Fruit fly (Drosophila melanogaster) whole organism, embryonic: ENCODE measurements around the gene CG5516.

Experiments
- Adf1 ChIP-seq: fragments of 200-800 bp; sonication (Bioruptor generic); IDR thresholded peaks from 2 replicates; pipeline ENCODE4 v1.3.6; 2022; ENCODE audit warnings: missing biosample characterization, missing genetic modification characterization
- Atf3 ChIP-seq: fragments of 200-800 bp; sonication (Bioruptor generic); optimal IDR thresholded peaks from 3 replicates; lab custom pipeline; 2016; ENCODE audit warnings: missing biosample characterization, missing genetic modification characterization
- CG11247 ChIP-seq: fragments of 200-800 bp; sonication (Bioruptor generic); IDR thresholded peaks from 2 replicates; pipeline ENCODE4 v1.3.6; 2022; ENCODE audit warnings: missing biosample characterization, missing genetic modification characterization
- CG15514 ChIP-seq: fragments of 200-800 bp; sonication (Bioruptor generic); optimal IDR thresholded peaks from 3 replicates; lab custom pipeline; 2017; ENCODE audit warnings: missing biosample characterization, missing genetic modification characterization, mild to moderate bottlenecking, moderate library complexity, missing genetic modification reagents
- CG15601 ChIP-seq: fragments of 200-800 bp; sonication (Bioruptor generic); optimal IDR thresholded peaks from 3 replicates; lab custom pipeline; 2019; ENCODE audit warnings: missing biosample characterization, mild to moderate bottlenecking, missing genetic modification characterization, moderate library complexity
- CG16815 ChIP-seq: fragments of 200-800 bp; sonication (Bioruptor generic); optimal IDR thresholded peaks from 3 replicates; lab custom pipeline; 2017; ENCODE audit warnings: missing biosample characterization, mild to moderate bottlenecking, missing genetic modification characterization
- CG2875 ChIP-seq: fragments of 200-800 bp; sonication (Bioruptor generic); optimal IDR thresholded peaks from 2 replicates; lab custom pipeline; 2017; ENCODE audit warnings: missing biosample characterization, mild to moderate bottlenecking, missing genetic modification characterization, missing genetic modification reagents
- CG42726 ChIP-seq: fragments of 200-800 bp; sonication (Bioruptor generic); IDR thresholded peaks from 2 replicates; pipeline ENCODE4 v1.3.6; 2022; ENCODE audit warnings: missing biosample characterization, missing genetic modification characterization; ENCODE audit not compliant: partially characterized antibody
- CG4404 ChIP-seq: fragments of 200-800 bp; sonication (Bioruptor generic); IDR thresholded peaks from 2 replicates; pipeline ENCODE4 v1.3.6; 2022; ENCODE audit warnings: missing biosample characterization, missing genetic modification characterization
- CG6765 ChIP-seq: fragments of 200-800 bp; sonication (Bioruptor generic); optimal IDR thresholded peaks from 3 replicates; lab custom pipeline; 2017; ENCODE audit warnings: missing biosample characterization, mild to moderate bottlenecking, missing genetic modification characterization
- CG7372 ChIP-seq: fragments of 200-800 bp; sonication (Bioruptor generic); IDR thresholded peaks from 2 replicates; pipeline ENCODE4 v1.3.6; 2022; ENCODE audit warnings: missing biosample characterization, missing genetic modification characterization
- CG8290 ChIP-seq, 3 experiments: fragments of 200-800 bp; sonication (Bioruptor generic); optimal IDR thresholded peaks; 2 replicates each; lab custom pipeline; 2016 to 2019; ENCODE audit warnings: missing biosample characterization in 3 of 3, missing genetic modification characterization in 3 of 3, mild to moderate bottlenecking in 2 of 3, moderate library complexity in 1 of 3
- CG8765 ChIP-seq: fragments of 200-800 bp; sonication (Bioruptor generic); IDR thresholded peaks from 2 replicates; pipeline ENCODE4 v1.3.6; 2022; ENCODE audit warnings: missing biosample characterization, missing genetic modification characterization
- CHES-1-like ChIP-seq: fragments of 200-800 bp; sonication (Bioruptor generic); optimal IDR thresholded peaks from 2 replicates; lab custom pipeline; 2016; ENCODE audit warnings: missing biosample characterization, missing genetic modification characterization
- D19A ChIP-seq: fragments of 200-800 bp; optimal IDR thresholded peaks from 3 replicates; lab custom pipeline; 2019; ENCODE audit warnings: missing biosample characterization, mild to moderate bottlenecking, missing genetic modification characterization, moderate library complexity
- Drgx ChIP-seq: fragments of 200-800 bp; sonication (Bioruptor generic); IDR thresholded peaks from 2 replicates; pipeline ENCODE4 v1.3.6; 2022; ENCODE audit warnings: missing biosample characterization, missing genetic modification characterization
- HmgZ ChIP-seq: fragments of 200-800 bp; sonication (Bioruptor generic); optimal IDR thresholded peaks from 2 replicates; lab custom pipeline; 2018; ENCODE audit warnings: missing biosample characterization, mild to moderate bottlenecking, missing genetic modification characterization
- Hmx ChIP-seq: fragments of 200-800 bp; sonication (Bioruptor generic); optimal IDR thresholded peaks from 2 replicates; lab custom pipeline; 2016; ENCODE audit warnings: missing biosample characterization, missing genetic modification characterization
- Rfx ChIP-seq: fragments of 200-800 bp; sonication (Bioruptor generic); IDR thresholded peaks from 2 replicates; pipeline ENCODE4 v1.3.6; 2022; ENCODE audit warnings: missing biosample characterization, missing genetic modification characterization
- Six4 ChIP-seq: fragments of 200-800 bp; sonication (Bioruptor generic); optimal IDR thresholded peaks from 2 replicates; lab custom pipeline; 2016; ENCODE audit warnings: missing biosample characterization, missing genetic modification characterization
- Sox102F ChIP-seq: fragments of 200-800 bp; sonication (Bioruptor generic); optimal IDR thresholded peaks from 2 replicates; lab custom pipeline; 2018; ENCODE audit warnings: missing biosample characterization, mild to moderate bottlenecking, missing genetic modification characterization, moderate library complexity
- Vsx1 ChIP-seq: fragments of 200-800 bp; sonication (Bioruptor generic); optimal IDR thresholded peaks from 2 replicates; lab custom pipeline; 2017; ENCODE audit warnings: missing biosample characterization, mild to moderate bottlenecking, missing genetic modification characterization, missing genetic modification reagents
- Xrp1 ChIP-seq: fragments of 200-800 bp; sonication (Bioruptor generic); IDR thresholded peaks from 2 replicates; pipeline ENCODE4 v1.3.6; 2022; ENCODE audit warnings: missing biosample characterization, missing genetic modification characterization
- cato ChIP-seq: fragments of 200-800 bp; sonication (Bioruptor generic); optimal IDR thresholded peaks from 2 replicates; lab custom pipeline; 2016; ENCODE audit warnings: missing biosample characterization, missing genetic modification characterization, borderline replicate concordance
- ci ChIP-seq: fragments of 200-800 bp; sonication (Bioruptor generic); IDR thresholded peaks from 3 replicates; pipeline ENCODE4 v1.3.6; 2022; ENCODE audit warnings: missing biosample characterization, missing genetic modification characterization
- crol ChIP-seq: fragments of 200-800 bp; sonication (Bioruptor generic); IDR thresholded peaks from 2 replicates; pipeline ENCODE4 v1.3.6; 2022; ENCODE audit warnings: missing biosample characterization, missing genetic modification characterization
- gcm ChIP-seq: fragments of 200-800 bp; sonication (Bioruptor generic); optimal IDR thresholded peaks from 2 replicates; lab custom pipeline; 2019; ENCODE audit warnings: missing biosample characterization, mild to moderate bottlenecking, missing genetic modification characterization, moderate library complexity
- kay ChIP-seq: fragments of 200-800 bp; sonication (Bioruptor generic); optimal IDR thresholded peaks from 2 replicates; lab custom pipeline; 2016; ENCODE audit warnings: missing biosample characterization, missing genetic modification characterization
- kni ChIP-seq: fragments of 200-800 bp; sonication (Bioruptor generic); optimal IDR thresholded peaks from 3 replicates; lab custom pipeline; 2017; ENCODE audit warnings: mild to moderate bottlenecking, missing biosample characterization, missing genetic modification reagents, missing genetic modification characterization
- lola ChIP-seq, 3 experiments: fragments of >200 bp in 2 of 3; fragments of 200-800 bp in 1 of 3; sonication (Bioruptor generic) in 1 of 3; optimal IDR thresholded peaks; 2 replicates each; lab custom pipeline; 2017 to 2019; ENCODE audit warnings: missing biosample characterization in 3 of 3, missing genetic modification characterization in 3 of 3, mild to moderate bottlenecking in 1 of 3, moderate library complexity in 1 of 3
- luna ChIP-seq: fragments of 200-800 bp; sonication (Bioruptor generic); optimal IDR thresholded peaks from 2 replicates; lab custom pipeline; 2016; ENCODE audit warnings: missing biosample characterization, missing genetic modification characterization
- odd ChIP-seq: fragments of 200-800 bp; sonication (Bioruptor generic); optimal IDR thresholded peaks from 2 replicates; lab custom pipeline; 2017; ENCODE audit warnings: missing biosample characterization, mild to moderate bottlenecking, missing genetic modification characterization
- pum ChIP-seq: fragments of 200-800 bp; sonication (Bioruptor generic); optimal IDR thresholded peaks from 2 replicates; lab custom pipeline; 2016; ENCODE audit warnings: missing biosample characterization, missing genetic modification characterization
- sd ChIP-seq: fragments of 200-800 bp; sonication (Bioruptor generic); optimal IDR thresholded peaks from 3 replicates; lab custom pipeline; 2018; ENCODE audit warnings: missing biosample characterization, mild to moderate bottlenecking, missing genetic modification characterization, moderate library complexity
- sens ChIP-seq: fragments of 200-800 bp; sonication (Bioruptor generic); peaks from one replicate; lab custom pipeline; 2016; ENCODE audit warnings: missing biosample characterization, missing genetic modification characterization
- sim ChIP-seq: fragments of 200-800 bp; sonication (Bioruptor generic); IDR thresholded peaks from 2 replicates; pipeline ENCODE4 v1.3.6; 2022; ENCODE audit warnings: missing biosample characterization, missing genetic modification characterization
- sima ChIP-seq: fragments of 200-800 bp; sonication (Bioruptor generic); optimal IDR thresholded peaks from 2 replicates; lab custom pipeline; 2016; ENCODE audit warnings: missing biosample characterization, missing genetic modification characterization
- slbo ChIP-seq: fragments of 200-800 bp; sonication (Bioruptor generic); IDR thresholded peaks from 2 replicates; pipeline ENCODE4 v1.3.6; 2022; ENCODE audit warnings: missing biosample characterization, missing genetic modification characterization
- sob ChIP-seq: fragments of 200-800 bp; sonication (Bioruptor generic); IDR thresholded peaks from 2 replicates; pipeline ENCODE4 v1.3.6; 2022; ENCODE audit warnings: missing biosample characterization, missing genetic modification characterization
- sug ChIP-seq: fragments of 200-800 bp; optimal IDR thresholded peaks from 2 replicates; lab custom pipeline; 2019; ENCODE audit warnings: missing biosample characterization, mild to moderate bottlenecking, missing genetic modification characterization, moderate library complexity
- tna ChIP-seq: fragments of 200-800 bp; sonication (Bioruptor generic); IDR thresholded peaks from 2 replicates; pipeline ENCODE4 v1.3.6; 2022; ENCODE audit warnings: missing biosample characterization, missing genetic modification characterization; ENCODE audit not compliant: partially characterized antibody
- twi ChIP-seq: fragments of 200-800 bp; optimal IDR thresholded peaks from 2 replicates; lab custom pipeline; 2019; ENCODE audit warnings: missing biosample characterization, mild to moderate bottlenecking, missing genetic modification characterization, moderate library complexity
- tx ChIP-seq: fragments of 200-800 bp; sonication (Bioruptor generic); optimal IDR thresholded peaks from 2 replicates; lab custom pipeline; 2016; ENCODE audit warnings: missing biosample characterization, missing genetic modification characterization
- wdn ChIP-seq: fragments of 200-800 bp; sonication (Bioruptor generic); IDR thresholded peaks from 2 replicates; pipeline ENCODE4 v1.3.6; 2022; ENCODE audit warnings: missing biosample characterization, missing genetic modification characterization
- zen ChIP-seq: fragments of 200-800 bp; sonication (Bioruptor generic); optimal IDR thresholded peaks from 3 replicates; lab custom pipeline; 2018; ENCODE audit warnings: missing biosample characterization, mild to moderate bottlenecking, missing genetic modification characterization, moderate library complexity

Gene CG5516

dm6 chr3R:15921747-15922146 lies 41.9 kb upstream of the CG5516 start:
- peak; percentile 98 for TF ChIP-seq twi (tag; lab: Kevin White, UChicago)
- no peak for TF ChIP-seq luna (GFP tag; lab: Kevin White, UChicago)
- no peak for TF ChIP-seq Vsx1 (GFP tag; lab: Kevin White, UChicago)
- peak; percentile 71 for TF ChIP-seq zen (tag; lab: Kevin White, UChicago)
- TF ChIP-seq tx (GFP tag; lab: Kevin White, UChicago), result no peak
- no peak for TF ChIP-seq CG6765

DNA sequence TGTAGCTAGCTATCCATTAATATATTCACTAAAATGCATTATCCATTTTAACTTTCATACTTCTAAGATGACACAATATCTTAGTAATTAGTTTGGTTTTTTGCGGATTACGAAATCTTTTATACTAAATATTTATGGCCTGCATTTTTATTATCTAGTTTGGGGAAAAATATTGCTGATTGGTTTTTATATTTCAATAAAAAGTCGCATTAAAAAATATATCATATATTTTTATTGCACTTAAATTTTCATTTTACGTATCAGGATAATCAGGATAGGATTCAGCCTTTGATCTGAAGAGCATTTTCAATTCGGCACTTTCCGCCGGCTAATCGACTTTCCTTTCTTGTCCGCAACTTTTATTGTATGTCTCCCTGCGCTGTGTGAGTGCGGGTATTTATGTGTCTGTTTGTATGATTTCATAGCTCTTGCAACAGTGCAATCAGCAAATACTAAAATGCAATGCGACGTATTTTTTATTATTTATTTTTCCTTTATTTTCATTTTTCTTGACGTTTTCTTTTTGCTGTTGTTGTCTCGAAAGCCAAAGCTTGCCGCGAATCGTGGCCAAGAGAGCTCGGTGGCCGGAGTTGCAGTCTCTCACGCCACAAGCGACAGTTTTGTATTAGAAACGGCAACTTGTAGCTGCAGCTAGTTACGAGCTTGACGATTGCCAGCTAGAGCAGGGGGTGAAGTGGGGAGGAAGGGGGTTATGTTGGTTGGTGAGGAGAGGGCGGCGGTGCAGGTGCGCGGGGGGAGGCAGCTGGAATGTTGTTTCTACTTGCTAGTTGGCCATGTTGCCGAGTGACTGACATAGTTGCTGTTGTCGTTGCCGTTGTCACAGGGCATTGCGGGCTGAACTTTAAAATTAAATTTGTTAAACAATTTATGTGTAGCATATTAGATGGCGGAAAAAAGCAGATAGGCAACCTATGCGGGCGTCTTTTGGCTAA lies 40.8 kb upstream of the CG5516 start:
- TF ChIP-seq crol (GFP tag; lab: Robert Waterston, UW) (peak; percentile 89), Adf1 (GFP tag; lab: Robert Waterston, UW) (no peak), sd (tag; lab: Kevin White, UChicago) (peak; percentile 86), gcm (peak; percentile 58), Drgx (peak; percentile 36), sens (GFP tag; lab: Kevin White, UChicago) (peak; percentile 19), D19A (tag; lab: Kevin White, UChicago) (peak; percentile 36), kni (GFP tag; lab: Kevin White, UChicago) (peak; percentile 30), wdn (GFP tag; lab: Robert Waterston, UW) (no peak)

dm6 chr3R:15925329-15925728 lies 38.4 kb upstream of the CG5516 start, which contains the start of gene CG34276:
CG34276 (plus strand) TSS chr3R:15925629.
- TF ChIP-seq slbo (GFP tag; lab: Robert Waterston, UW) (no peak), CG8765 (no peak), Xrp1 (GFP tag; lab: Robert Waterston, UW) (no peak), Atf3 (GFP tag; lab: Kevin White, UChicago) (no peak), sim (GFP tag; lab: Robert Waterston, UW) (no peak), CG4404 (GFP tag; lab: Robert Waterston, UW) (no peak), sug (no peak), cato (GFP tag; lab: Kevin White, UChicago) (no peak), CHES-1-like (no peak), CG2875 (GFP tag; lab: Kevin White, UChicago) (no peak), tna (GFP tag; lab: Robert Waterston, UW) (no peak), sima (no peak), CG7372 (no peak)

dm6 chr3R:15925939-15926338 lies 37.7 kb upstream of the CG5516 start:
- TF ChIP-seq kay (GFP tag; lab: Kevin White, UChicago), result no peak
- TF ChIP-seq Hmx (GFP tag; lab: Kevin White, UChicago), result no peak
- no peak for TF ChIP-seq CG8290 (GFP tag; optimal IDR thresholded peaks at IDR 0.05; lab: Kevin White, UChicago)
- peak in 1 of 2 experiments; percentile 47 for TF ChIP-seq CG8290 (tag; optimal IDR thresholded peaks at IDR 0.05; lab: Kevin White, UChicago)
- TF ChIP-seq ci (GFP tag; lab: Robert Waterston, UW), result 0 out of 3 replicates have a peak, but pooled peaks have one; percentile 56
- TF ChIP-seq Sox102F, result peak; percentile 23
- no peak for TF ChIP-seq CG42726
- TF ChIP-seq sob (GFP tag; lab: Robert Waterston, UW), result 0 out of 2 replicates have a peak, but pooled peaks have one; percentile 16
- TF ChIP-seq CG11247, result no peak
- no peak for TF ChIP-seq lola (GFP tag; optimal IDR thresholded peaks at IDR 0.05; lab: Kevin White, UChicago)
- TF ChIP-seq Rfx (GFP tag; lab: Robert Waterston, UW), result peak; percentile 7; the same call in 1 of the 2 replicates
- peak; percentile 36 for TF ChIP-seq CG15514 (GFP tag; lab: Kevin White, UChicago)
- peak; percentile 4 for TF ChIP-seq CG2875 (GFP tag; lab: Kevin White, UChicago)
- TF ChIP-seq CG16815, result no peak
- TF ChIP-seq CG15601 (tag; lab: Kevin White, UChicago), result peak; percentile 3
- peak; percentile 10 for TF ChIP-seq odd (GFP tag; lab: Kevin White, UChicago)
- no peak for TF ChIP-seq pum (GFP tag; lab: Kevin White, UChicago)
- no peak for TF ChIP-seq HmgZ (tag; lab: Kevin White, UChicago)
- TF ChIP-seq Six4 (GFP tag; lab: Kevin White, UChicago), result no peak
